Worm (Caenorhabditis elegans): ENCODE results near the gene str-46.

ce11 chrV:2881016-2881415, 18.8 kb downstream of the str-46 start, which contains the start of gene ifc-1:
- TF ChIP-seq nhr-23 (tag; optimal IDR thresholded peaks at IDR 0.05) (no peak), lin-39 (tag; optimal IDR thresholded peaks at IDR 0.05) (no peak), alr-1 (tag; optimal IDR thresholded peaks at IDR 0.05) (no peak), aly-2 (tag; optimal IDR thresholded peaks at IDR 0.05) (no peak), nhr-25 (tag; optimal IDR thresholded peaks at IDR 0.05) (no peak), sma-3 (GFP tag; optimal IDR thresholded peaks at IDR 0.05) (no peak), skn-1 (tag; optimal IDR thresholded peaks at IDR 0.05) (no peak), nhr-12 (tag; optimal IDR thresholded peaks at IDR 0.05) (no peak), Y55F3AM.14 (GFP tag; optimal IDR thresholded peaks at IDR 0.05) (no peak)

Measured in whole organism, L2 larva.